Worm (Caenorhabditis elegans): ENCODE results near the gene nspc-16.

DNA sequence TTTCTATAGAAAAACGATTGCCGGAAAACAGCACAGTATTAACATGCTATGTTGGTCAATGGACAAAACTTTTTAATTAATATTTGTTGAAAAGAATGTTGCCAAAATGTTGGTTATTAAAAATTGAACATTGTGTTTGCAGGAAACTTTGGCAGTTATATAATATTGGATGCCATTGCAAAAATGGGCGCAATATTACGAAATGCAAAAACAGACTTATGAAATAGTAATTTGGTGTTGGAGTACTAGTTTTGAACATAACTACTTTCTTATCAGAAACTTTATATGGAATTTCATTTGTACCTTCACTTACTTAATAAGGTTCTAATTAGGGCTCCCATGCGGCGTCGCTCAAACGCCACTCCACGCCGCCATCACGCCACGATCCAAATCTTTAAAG lies 13.0 kb upstream of the nspc-16 start:
- TF ChIP-seq unc-62 (GFP tag; optimal IDR thresholded peaks at IDR 0.05) = no peak
- no peak for TF ChIP-seq fkh-10 (GFP tag; optimal IDR thresholded peaks at IDR 0.05)
- no peak for TF ChIP-seq unc-86 (tag; optimal IDR thresholded peaks at IDR 0.05)
- TF ChIP-seq sup-37 (GFP tag; optimal IDR thresholded peaks at IDR 0.05) = no peak
- no peak for TF ChIP-seq dpl-1 (GFP tag; optimal IDR thresholded peaks at IDR 0.05)
- TF ChIP-seq swsn-7 (tag; optimal IDR thresholded peaks at IDR 0.05) = no peak
- TF ChIP-seq rnt-1 (tag; optimal IDR thresholded peaks at IDR 0.05) = no peak
- TF ChIP-seq ztf-11 (tag; optimal IDR thresholded peaks at IDR 0.05) = no peak
- TF ChIP-seq elt-3 (tag; optimal IDR thresholded peaks at IDR 0.05) = no peak
- TF ChIP-seq hpl-2 (GFP tag; optimal IDR thresholded peaks at IDR 0.05) = no peak
